Worm (Caenorhabditis elegans) whole organism, L4 larva: Measurements from ENCODE around the gene sra-33.

Experiments used
- D1046.2 ChIP-seq: fragments of 200-800 bp; sonication (Bioruptor generic); IDR thresholded peaks from 2 replicates; pipeline ENCODE4 v1.3.6; 2022; ENCODE audit warnings: missing genetic modification characterization, missing compliant biosample characterization
- F26F4.8 ChIP-seq: fragments of 200-800 bp; sonication (Bioruptor generic); conservative IDR thresholded peaks from 2 replicates; pipeline ENCODE4 v1.3.6; 2022; ENCODE audit warnings: missing genetic modification characterization, missing compliant biosample characterization
- F44E2.7 ChIP-seq: fragments of 200-800 bp; sonication (Bioruptor generic); IDR thresholded peaks from 2 replicates; pipeline ENCODE4 v2.1.2; 2022; ENCODE audit warnings: missing genetic modification characterization, missing compliant biosample characterization
- F49E8.2 ChIP-seq: sonication (generic microtip); optimal IDR thresholded peaks from 2 replicates; lab custom pipeline; 2016; ENCODE audit warnings: missing compliant biosample characterization, mild to moderate bottlenecking, missing genetic modification characterization, borderline replicate concordance
- Y105C5A.15 ChIP-seq: fragments of 200-800 bp; sonication (Bioruptor generic); IDR thresholded peaks from 2 replicates; pipeline ENCODE4 v1.3.6; 2022; ENCODE audit warnings: missing genetic modification characterization, missing compliant biosample characterization
- aha-1 ChIP-seq: fragments of 150-350 bp; peaks from one replicate; lab custom pipeline; 2014; ENCODE audit warnings: missing biosample characterization, missing genetic modification characterization
- aly-2 ChIP-seq: sonication (generic microtip); optimal IDR thresholded peaks from 2 replicates; lab custom pipeline; 2018; ENCODE audit warnings: missing biosample characterization, missing genetic modification characterization
- ceh-20 ChIP-seq: fragments of 200-800 bp; sonication (Bioruptor generic); IDR thresholded peaks from 2 replicates; pipeline ENCODE4 v1.3.6; 2022; ENCODE audit warnings: missing genetic modification reagents, missing genetic modification characterization, missing compliant biosample characterization
- ceh-62 ChIP-seq: sonication (generic microtip); optimal IDR thresholded peaks from 2 replicates; lab custom pipeline; 2017; ENCODE audit warnings: missing biosample characterization, missing genetic modification characterization
- cey-2 ChIP-seq: sonication (generic microtip); optimal IDR thresholded peaks from 3 replicates; lab custom pipeline; 2017; ENCODE audit warnings: missing genetic modification characterization, mild to moderate bottlenecking, missing compliant biosample characterization, antibody characterized with exemption, borderline replicate concordance; ENCODE audit not compliant: insufficient read depth
- ctbp-1 ChIP-seq: fragments of 200-800 bp; sonication (Bioruptor generic); IDR thresholded peaks from 2 replicates; pipeline ENCODE4 v1.3.6; 2022; ENCODE audit warnings: missing genetic modification reagents, missing genetic modification characterization, missing compliant biosample characterization
- daf-16 ChIP-seq, 3 experiments: sonication (generic microtip); optimal IDR thresholded peaks; 2 replicates each; lab custom pipeline; 2016 to 2017; ENCODE audit warnings: missing genetic modification characterization in 3 of 3, missing genetic modification reagents in 3 of 3, mild to moderate bottlenecking in 2 of 3, missing compliant biosample characterization in 2 of 3, missing biosample characterization in 1 of 3, moderate library complexity in 1 of 3
- daf-19 ChIP-seq: fragments of 200-800 bp; sonication (Bioruptor generic); conservative IDR thresholded peaks from 2 replicates; pipeline ENCODE4 v1.3.6; 2022; ENCODE audit warnings: missing genetic modification characterization, missing compliant biosample characterization
- dmd-8 ChIP-seq: fragments of 200-800 bp; sonication (Bioruptor generic); IDR thresholded peaks from 2 replicates; pipeline ENCODE4 v1.3.6; 2022; ENCODE audit warnings: missing genetic modification characterization, missing compliant biosample characterization
- dpl-1 ChIP-seq: fragments of 150-350 bp; optimal IDR thresholded peaks from 2 replicates; lab custom pipeline; 2014; ENCODE audit warnings: missing biosample characterization, missing genetic modification reagents, missing genetic modification characterization
- dve-1 ChIP-seq: sonication (generic microtip); optimal IDR thresholded peaks from 2 replicates; lab custom pipeline; 2017; ENCODE audit warnings: antibody characterized with exemption, mild to moderate bottlenecking, missing genetic modification characterization, missing compliant biosample characterization; ENCODE audit not compliant: insufficient read depth
- egl-27 ChIP-seq: sonication (generic microtip); optimal IDR thresholded peaks from 3 replicates; lab custom pipeline; 2017; ENCODE audit warnings: missing biosample characterization, missing genetic modification reagents, missing genetic modification characterization
- egl-43 ChIP-seq: fragments of 200-800 bp; sonication (Bioruptor generic); IDR thresholded peaks from 2 replicates; pipeline ENCODE4 v1.3.6; 2022; ENCODE audit warnings: missing genetic modification reagents, missing genetic modification characterization, missing compliant biosample characterization
- gei-8 ChIP-seq: fragments of 200-800 bp; sonication (Bioruptor generic); optimal IDR thresholded peaks from 2 replicates; lab custom pipeline; 2018; ENCODE audit warnings: mild to moderate bottlenecking, missing genetic modification characterization, missing compliant biosample characterization
- hlh-11 ChIP-seq: fragments of 200-800 bp; sonication (Bioruptor generic); optimal IDR thresholded peaks from 2 replicates; lab custom pipeline; 2018; ENCODE audit warnings: mild to moderate bottlenecking, missing genetic modification characterization, missing compliant biosample characterization
- lim-7 ChIP-seq: fragments of 200-800 bp; sonication (Bioruptor generic); IDR thresholded peaks from 2 replicates; pipeline ENCODE4 v1.3.6; 2022; ENCODE audit warnings: missing genetic modification characterization, missing compliant biosample characterization
- lin-1 ChIP-seq: fragments of 200-800 bp; sonication (Bioruptor generic); IDR thresholded peaks from 2 replicates; pipeline ENCODE4 v1.3.6; 2022; ENCODE audit warnings: missing genetic modification reagents, missing genetic modification characterization, missing compliant biosample characterization
- lin-39 ChIP-seq: fragments of 150-350 bp; optimal IDR thresholded peaks from 2 replicates; lab custom pipeline; 2014; ENCODE audit warnings: missing biosample characterization, missing genetic modification reagents, missing genetic modification characterization
- lsy-2 ChIP-seq, 2 experiments: fragments of 150-350 bp in 1 of 2; sonication (generic microtip) in 1 of 2; optimal IDR thresholded peaks; 2 replicates each; lab custom pipeline; 2014 to 2017; ENCODE audit warnings: missing biosample characterization in 2 of 2, missing genetic modification characterization in 2 of 2
- mdt-29 ChIP-seq: fragments of 200-800 bp; sonication (Bioruptor generic); IDR thresholded peaks from 2 replicates; pipeline ENCODE4 v1.3.6; 2022; ENCODE audit warnings: missing genetic modification reagents, missing genetic modification characterization, missing compliant biosample characterization
- nhr-111 ChIP-seq: fragments of 200-800 bp; sonication (Bioruptor generic); optimal IDR thresholded peaks from 2 replicates; lab custom pipeline; 2018; ENCODE audit warnings: mild to moderate bottlenecking, missing genetic modification characterization, missing compliant biosample characterization
- nhr-76 ChIP-seq: fragments of 150-350 bp; optimal IDR thresholded peaks from 2 replicates; lab custom pipeline; 2014; ENCODE audit warnings: missing biosample characterization, missing genetic modification characterization
- pha-4 ChIP-seq, 2 experiments: fragments of 150-350 bp in 1 of 2; fragments of 200-800 bp in 1 of 2; sonication (Bioruptor generic) in 1 of 2; IDR thresholded peaks in 1 of 2; optimal IDR thresholded peaks in 1 of 2; 2 replicates each; pipeline versions ENCODE4 v1.3.6 to Lab custom; 2014 to 2022; ENCODE audit warnings: missing genetic modification characterization in 2 of 2, missing genetic modification reagents in 2 of 2, missing biosample characterization in 1 of 2, missing compliant biosample characterization in 1 of 2
- php-3 ChIP-seq: fragments of 200-800 bp; sonication (Bioruptor generic); IDR thresholded peaks from 2 replicates; pipeline ENCODE4 v1.3.6; 2022; ENCODE audit warnings: missing genetic modification reagents, missing genetic modification characterization, missing compliant biosample characterization
- pqm-1 ChIP-seq: sonication (generic microtip); optimal IDR thresholded peaks from 2 replicates; lab custom pipeline; 2017; ENCODE audit warnings: missing biosample characterization, missing genetic modification characterization
- rbr-2 ChIP-seq: sonication (generic microtip); optimal IDR thresholded peaks from 2 replicates; lab custom pipeline; 2016; ENCODE audit warnings: missing genotype, missing genetic modification characterization, missing compliant biosample characterization
- set-16 ChIP-seq: fragments of 200-800 bp; sonication (Bioruptor generic); IDR thresholded peaks from 2 replicates; pipeline ENCODE4 v1.3.6; 2022; ENCODE audit warnings: missing genetic modification reagents, missing genetic modification characterization, missing compliant biosample characterization
- snpc-1.2 ChIP-seq: fragments of 200-800 bp; sonication (Bioruptor generic); IDR thresholded peaks from 2 replicates; pipeline ENCODE4 v1.3.6; 2022; ENCODE audit warnings: missing genetic modification reagents, missing genetic modification characterization, missing compliant biosample characterization
- snpc-4 ChIP-seq: fragments of 150-350 bp; optimal IDR thresholded peaks from 2 replicates; lab custom pipeline; 2014; ENCODE audit warnings: missing biosample characterization, missing genetic modification characterization
- tag-97 ChIP-seq: fragments of 200-800 bp; sonication (Bioruptor generic); IDR thresholded peaks from 2 replicates; pipeline ENCODE4 v1.3.6; 2022; ENCODE audit warnings: missing genetic modification characterization, missing compliant biosample characterization
- tra-1 ChIP-seq: fragments of 200-800 bp; sonication (Bioruptor generic); IDR thresholded peaks from 2 replicates; pipeline ENCODE4 v1.3.6; 2022; ENCODE audit warnings: missing genetic modification reagents, missing genetic modification characterization, missing compliant biosample characterization
- unc-39 ChIP-seq: sonication (generic microtip); optimal IDR thresholded peaks from 2 replicates; lab custom pipeline; 2017; ENCODE audit warnings: missing biosample characterization, missing genetic modification characterization
- unc-62 ChIP-seq, 3 experiments: fragments of 150-350 bp in 1 of 3; sonication (generic microtip); optimal IDR thresholded peaks in 2 of 3; peaks in 1 of 3; 1 replicate in 1 of 3; 2 replicates in 2 of 3; lab custom pipeline; 2014 to 2017; ENCODE audit warnings: missing biosample characterization in 3 of 3, missing genetic modification characterization in 3 of 3, missing genetic modification reagents in 3 of 3, missing genotype in 1 of 3
- vab-7 ChIP-seq: fragments of 200-800 bp; sonication (Bioruptor generic); IDR thresholded peaks from 2 replicates; pipeline ENCODE4 v1.3.6; 2022; ENCODE audit warnings: missing genetic modification reagents, missing genetic modification characterization, missing compliant biosample characterization
- zfp-3 ChIP-seq: fragments of 200-800 bp; sonication (Bioruptor generic); conservative IDR thresholded peaks from 2 replicates; pipeline ENCODE4 v1.3.6; 2022; ENCODE audit warnings: missing genetic modification reagents, missing genetic modification characterization, missing compliant biosample characterization
- ztf-11 ChIP-seq: fragments of 150-350 bp; optimal IDR thresholded peaks from 2 replicates; lab custom pipeline; 2014; ENCODE audit warnings: missing biosample characterization, missing genetic modification characterization

Gene sra-33

ce11 chrII:4572579-4572978, 35.5 kb upstream of the sra-33 start:
- TF ChIP-seq egl-27 (tag; lab: Kevin White, UChicago), result no peak
- no peak for TF ChIP-seq gei-8 (GFP tag; lab: Kevin White, UChicago)
- TF ChIP-seq tra-1 (GFP tag; lab: Robert Waterston, UW), result no peak
- no peak for TF ChIP-seq dpl-1 (GFP tag; lab: Kevin White, UChicago)
- no peak for TF ChIP-seq lin-1 (GFP tag; lab: Robert Waterston, UW)
- TF ChIP-seq mdt-29 (GFP tag; lab: Robert Waterston, UW), result no peak
- no peak for TF ChIP-seq ceh-62 (tag; lab: Kevin White, UChicago)
- TF ChIP-seq D1046.2, result no peak
- no peak for TF ChIP-seq dve-1 (tag; lab: Kevin White, UChicago)
- TF ChIP-seq ztf-11, result no peak
- TF ChIP-seq pha-4 (GFP tag; IDR thresholded peaks at IDR 0.05; lab: Robert Waterston, UW), result no peak
- TF ChIP-seq pha-4 (tag; optimal IDR thresholded peaks at IDR 0.05; lab: Kevin White, UChicago), result no peak
- TF ChIP-seq tag-97 (GFP tag; lab: Robert Waterston, UW), result no peak

- TF ChIP-seq ctbp-1 (GFP tag; lab: Robert Waterston, UW) (no peak), unc-62 (GFP tag; optimal IDR thresholded peaks at IDR 0.05 in 1 of 2; lab: Kevin White, UChicago) (peak in 1 of 2 experiments; percentile 50), unc-62 (tag; optimal IDR thresholded peaks at IDR 0.05; lab: Kevin White, UChicago) (no peak), unc-39 (tag; lab: Kevin White, UChicago) (no peak), lin-1 (GFP tag; lab: Robert Waterston, UW) (no peak)
Measured at ce11 chrII:4571868-4572267, 34.8 kb upstream of the sra-33 start, which contains the start of gene vab-1. vab-1 (plus strand) TSS chrII:4572000.

DNA sequence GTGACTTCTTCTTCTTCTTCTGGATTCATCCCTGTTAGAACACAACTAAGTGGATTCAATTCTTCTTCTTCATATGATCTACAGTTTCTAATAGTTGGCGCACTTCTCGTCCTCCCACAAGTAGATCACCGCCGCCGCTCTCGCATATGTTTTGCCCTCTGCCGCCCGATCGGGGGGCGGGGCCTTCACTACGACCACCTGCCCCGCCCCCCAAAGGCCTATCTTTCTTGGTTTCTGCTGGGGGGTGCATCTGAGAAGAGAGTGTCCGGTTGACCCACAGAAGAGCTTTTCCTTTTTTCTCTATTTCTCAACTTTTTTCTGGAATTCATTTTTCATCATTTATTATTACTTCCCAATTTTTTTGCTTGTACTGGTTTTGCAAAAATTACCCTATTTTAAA, 34.1 kb upstream of the sra-33 start:
- TF ChIP-seq egl-43 (GFP tag; lab: Robert Waterston, UW), result 0 out of 2 replicates have a peak, but pooled peaks have one; percentile 46
- TF ChIP-seq cey-2 (tag; lab: Kevin White, UChicago), result no peak
- peak; percentile 87 for TF ChIP-seq set-16 (GFP tag; lab: Robert Waterston, UW)

- TF ChIP-seq egl-43 (GFP tag; lab: Robert Waterston, UW) (no peak), lsy-2 (tag; optimal IDR thresholded peaks at IDR 0.05; lab: Kevin White, UChicago) (peak in 1 of 2 experiments; percentile 27)
- TF ChIP-seq, all 104 proteins: peak for 1
Measured at ce11 chrII:4566237-4566636, 29.2 kb upstream of the sra-33 start.

ce11 chrII:4565205-4565604, 28.2 kb upstream of the sra-33 start:
- TF ChIP-seq aha-1 (tag; lab: Kevin White, UChicago) (no peak), lim-7 (peak; percentile 75), lsy-2 (tag; optimal IDR thresholded peaks at IDR 0.05; lab: Kevin White, UChicago) (no peak), pqm-1 (no peak), rbr-2 (tag; lab: Kevin White, UChicago) (no peak), lin-39 (tag; lab: Kevin White, UChicago) (no peak), hlh-11 (tag; lab: Kevin White, UChicago) (peak; percentile 9), vab-7 (peak; percentile 45; the same call in 1 of the 2 replicates), F44E2.7 (GFP tag; lab: Robert Waterston, UW) (no peak), php-3 (0 out of 2 replicates have a peak, but pooled peaks have one; percentile 9), nhr-111 (GFP tag; lab: Kevin White, UChicago) (peak; percentile 56), dmd-8 (GFP tag; lab: Robert Waterston, UW) (peak; percentile 80), zfp-3 (GFP tag; lab: Robert Waterston, UW) (no peak), dve-1 (tag; lab: Kevin White, UChicago) (peak; percentile 19), F49E8.2 (no peak), F26F4.8 (GFP tag; lab: Robert Waterston, UW) (peak; percentile 65), snpc-4 (tag; lab: Kevin White, UChicago) (no peak), ceh-20 (no peak), daf-19 (0 out of 2 replicates have a peak, but pooled peaks have one; percentile 39), pha-4 (GFP tag; IDR thresholded peaks at IDR 0.05; lab: Robert Waterston, UW) (peak; percentile 57; the same call in 1 of the 2 replicates), pha-4 (tag; optimal IDR thresholded peaks at IDR 0.05; lab: Kevin White, UChicago) (no peak), Y105C5A.15 (GFP tag; lab: Robert Waterston, UW) (no peak), snpc-1.2 (GFP tag; lab: Robert Waterston, UW) (0 out of 2 replicates have a peak, but pooled peaks have one; percentile 9), daf-16 (GFP tag; optimal IDR thresholded peaks at IDR 0.05; lab: Kevin White, UChicago) (peak in 1 of 2 experiments; percentile 13), daf-16 (tag; optimal IDR thresholded peaks at IDR 0.05; lab: Kevin White, UChicago) (peak; percentile 15), nhr-76 (no peak), aly-2 (no peak)
